Worm (Caenorhabditis elegans) whole organism, late embryonic: ENCODE measurements around the gene hlh-25.

Experiments
- elt-2 ChIP-seq: sonication (generic microtip); optimal IDR thresholded peaks from 2 replicates; lab custom pipeline; 2016; ENCODE audit warnings: missing genetic modification reagents, missing genetic modification characterization, missing compliant biosample characterization
- elt-4 ChIP-seq: sonication (generic microtip); optimal IDR thresholded peaks from 2 replicates; lab custom pipeline; 2016; ENCODE audit warnings: missing genetic modification characterization, missing compliant biosample characterization

The hlh-25 gene

DNA sequence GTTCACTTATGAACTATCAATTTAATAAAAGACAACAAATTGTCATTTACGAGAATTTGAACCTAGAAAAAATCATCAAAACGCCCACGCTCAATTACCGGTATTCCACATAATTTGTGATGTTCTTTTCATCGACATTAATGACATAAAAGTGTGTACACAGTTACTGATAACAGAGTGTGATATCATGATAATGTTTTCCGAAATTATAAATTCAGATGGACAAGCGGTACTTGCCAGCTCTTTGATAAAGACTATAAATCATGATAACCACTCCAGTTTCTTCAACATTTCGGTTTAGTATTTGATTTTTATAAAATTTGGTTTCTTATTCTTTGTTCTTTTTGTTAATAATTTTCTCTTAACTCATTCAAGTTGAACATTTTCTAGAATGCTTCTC lies 50.7 kb downstream of the hlh-25 start, which contains the start of gene lys-8:
TSS of gene lys-8 (plus strand) at position 391 of the 400 bp plus-strand sequence.
- TF ChIP-seq elt-2 (peak; percentile 98), elt-4 (no peak)
